Worm (Caenorhabditis elegans) whole organism, L1 larva: Measurements from ENCODE around the gene F48F5.8.
A peak's percentile ranks its signal among the peaks of the same experiment; 100 is the strongest.

Experiments used
- C04F5.9 ChIP-seq: sonication (generic microtip); optimal IDR thresholded peaks from 2 replicates; lab custom pipeline; 2016; ENCODE audit warnings: missing genetic modification characterization, missing compliant biosample characterization
- C16A3.4 ChIP-seq: fragments of 150-350 bp; optimal IDR thresholded peaks from 2 replicates; lab custom pipeline; 2014; ENCODE audit warnings: missing biosample characterization, missing genetic modification characterization
- C34B4.2 ChIP-seq: sonication (generic microtip); optimal IDR thresholded peaks from 2 replicates; lab custom pipeline; 2017; ENCODE audit warnings: mild to moderate bottlenecking, missing genetic modification characterization, missing compliant biosample characterization
- F16B12.6 ChIP-seq: fragments of 150-350 bp; optimal IDR thresholded peaks from 2 replicates; lab custom pipeline; 2014; ENCODE audit warnings: missing biosample characterization, missing genetic modification characterization
- aha-1 ChIP-seq: fragments of 150-350 bp; optimal IDR thresholded peaks from 2 replicates; lab custom pipeline; 2014; ENCODE audit warnings: missing biosample characterization, missing genetic modification characterization
- ama-1 ChIP-seq: fragments of 150-350 bp; optimal IDR thresholded peaks from 2 replicates; lab custom pipeline; 2014
- ceh-8 ChIP-seq: fragments of 200-800 bp; sonication (Bioruptor generic); optimal IDR thresholded peaks from 2 replicates; lab custom pipeline; 2018; ENCODE audit warnings: mild to moderate bottlenecking, missing genetic modification characterization, moderate library complexity, missing compliant biosample characterization
- ceh-82 ChIP-seq, 3 experiments: fragments of 150-350 bp in 1 of 3; sonication (generic microtip) in 2 of 3; optimal IDR thresholded peaks; 2 replicates each; lab custom pipeline; 2014 to 2017; ENCODE audit warnings: missing biosample characterization in 3 of 3, missing genetic modification characterization in 3 of 3
- ceh-88 ChIP-seq: fragments of 200-800 bp; sonication (Bioruptor generic); IDR thresholded peaks from 2 replicates; pipeline ENCODE4 v1.3.6; 2022; ENCODE audit warnings: missing genetic modification characterization, missing compliant biosample characterization
- ceh-90 ChIP-seq: sonication (generic microtip); optimal IDR thresholded peaks from 2 replicates; lab custom pipeline; 2016; ENCODE audit warnings: missing genetic modification characterization, missing compliant biosample characterization
- dpl-1 ChIP-seq, 3 experiments: fragments of 150-350 bp in 2 of 3; sonication (generic microtip) in 1 of 3; optimal IDR thresholded peaks; 2 replicates each; lab custom pipeline; 2014 to 2017; ENCODE audit warnings: missing biosample characterization in 3 of 3, missing genetic modification characterization in 3 of 3, missing genetic modification reagents in 3 of 3
- efl-1 ChIP-seq, 4 experiments: fragments of 150-350 bp; optimal IDR thresholded peaks in 3 of 4; peaks in 1 of 4; 1 replicate in 1 of 4; 2 replicates in 3 of 4; lab custom pipeline; 2014; ENCODE audit warnings: missing biosample characterization in 2 of 4, missing genetic modification characterization in 2 of 4, missing genetic modification reagents in 2 of 4
- efl-3 ChIP-seq: fragments of 200-800 bp; sonication (Bioruptor generic); optimal IDR thresholded peaks from 2 replicates; lab custom pipeline; 2018; ENCODE audit warnings: mild to moderate bottlenecking, missing genetic modification characterization, missing compliant biosample characterization
- egl-13 ChIP-seq: sonication (generic microtip); optimal IDR thresholded peaks from 2 replicates; lab custom pipeline; 2016; ENCODE audit warnings: missing genotype, missing genetic modification reagents, missing genetic modification characterization, missing compliant biosample characterization
- egl-27 ChIP-seq, 2 experiments: fragments of 150-350 bp in 1 of 2; sonication (generic microtip); optimal IDR thresholded peaks; 3 replicates each; lab custom pipeline; 2017 to 2018; ENCODE audit warnings: missing biosample characterization in 2 of 2, missing genetic modification characterization in 2 of 2, missing genetic modification reagents in 2 of 2
- elt-2 ChIP-seq: sonication (generic microtip); optimal IDR thresholded peaks from 2 replicates; lab custom pipeline; 2016; ENCODE audit warnings: missing genetic modification characterization, mild to moderate bottlenecking, inconsistent platforms, missing compliant biosample characterization, missing genetic modification reagents
- ets-5 ChIP-seq: fragments of 200-800 bp; sonication (Bioruptor generic); IDR thresholded peaks from 2 replicates; pipeline ENCODE4 v1.3.6; 2022; ENCODE audit warnings: missing genetic modification characterization, missing compliant biosample characterization
- fkh-4 ChIP-seq: sonication (generic microtip); optimal IDR thresholded peaks from 2 replicates; lab custom pipeline; 2016; ENCODE audit warnings: missing compliant biosample characterization, missing genetic modification characterization, borderline replicate concordance
- fkh-8 ChIP-seq: sonication (generic microtip); optimal IDR thresholded peaks from 2 replicates; lab custom pipeline; 2016; ENCODE audit warnings: mild to moderate bottlenecking, missing genetic modification characterization, missing compliant biosample characterization
- fos-1 ChIP-seq: fragments of 150-350 bp; optimal IDR thresholded peaks from 2 replicates; lab custom pipeline; 2014; ENCODE audit warnings: missing biosample characterization, missing genetic modification characterization
- grh-1 ChIP-seq: fragments of 200-800 bp; sonication (Bioruptor generic); IDR thresholded peaks from 2 replicates; pipeline ENCODE4 v1.3.6; 2022; ENCODE audit warnings: missing genetic modification reagents, missing genetic modification characterization, missing compliant biosample characterization
- hlh-17 ChIP-seq: fragments of 200-800 bp; sonication (Bioruptor generic); optimal IDR thresholded peaks from 2 replicates; lab custom pipeline; 2018; ENCODE audit warnings: missing genetic modification characterization, mild to moderate bottlenecking, missing compliant biosample characterization, moderate library complexity, borderline replicate concordance
- hlh-4 ChIP-seq: sonication (generic microtip); optimal IDR thresholded peaks from 2 replicates; lab custom pipeline; 2016; ENCODE audit warnings: mild to moderate bottlenecking, missing genetic modification characterization, missing compliant biosample characterization
- irx-1 ChIP-seq: sonication (generic microtip); optimal IDR thresholded peaks from 2 replicates; lab custom pipeline; 2016; ENCODE audit warnings: missing genetic modification characterization, missing compliant biosample characterization
- jun-1 ChIP-seq: fragments of 150-350 bp; optimal IDR thresholded peaks from 2 replicates; lab custom pipeline; 2014; ENCODE audit warnings: missing biosample characterization, missing genetic modification reagents, missing genetic modification characterization
- lin-14 ChIP-seq: fragments of 200-800 bp; sonication (Bioruptor generic); optimal IDR thresholded peaks from 2 replicates; lab custom pipeline; 2018; ENCODE audit warnings: mild to moderate bottlenecking, missing genetic modification characterization, moderate library complexity, missing compliant biosample characterization
- lin-15B ChIP-seq: fragments of 150-350 bp; sonication (generic microtip); optimal IDR thresholded peaks from 3 replicates; lab custom pipeline; 2014; ENCODE audit warnings: missing biosample characterization, missing genetic modification characterization
- lin-39 ChIP-seq: fragments of 150-350 bp; optimal IDR thresholded peaks from 2 replicates; lab custom pipeline; 2014; ENCODE audit warnings: missing biosample characterization, missing genetic modification reagents, missing genetic modification characterization
- mef-2 ChIP-seq: fragments of 150-350 bp; optimal IDR thresholded peaks from 2 replicates; lab custom pipeline; 2014; ENCODE audit warnings: missing biosample characterization, missing genetic modification characterization
- mep-1 ChIP-seq: fragments of 150-350 bp; optimal IDR thresholded peaks from 2 replicates; lab custom pipeline; 2014; ENCODE audit warnings: missing biosample characterization, missing genetic modification characterization
- nhr-19 ChIP-seq: fragments of 200-800 bp; sonication (Bioruptor generic); conservative IDR thresholded peaks from 2 replicates; pipeline ENCODE4 v1.3.6; 2022; ENCODE audit warnings: missing genetic modification characterization, missing compliant biosample characterization
- nhr-20 ChIP-seq: sonication (generic microtip); optimal IDR thresholded peaks from 2 replicates; lab custom pipeline; 2016; ENCODE audit warnings: mild to moderate bottlenecking, missing genetic modification characterization, missing compliant biosample characterization
- nhr-237 ChIP-seq: fragments of 150-350 bp; optimal IDR thresholded peaks from 2 replicates; lab custom pipeline; 2014; ENCODE audit warnings: missing biosample characterization, missing genetic modification characterization
- nhr-28 ChIP-seq: fragments of 150-350 bp; optimal IDR thresholded peaks from 2 replicates; lab custom pipeline; 2014; ENCODE audit warnings: missing biosample characterization, missing genetic modification characterization
- nhr-85 ChIP-seq: sonication (generic microtip); peaks from one replicate; lab custom pipeline; 2016; ENCODE audit warnings: missing genetic modification characterization, inconsistent platforms, missing compliant biosample characterization
- nhr-90 ChIP-seq: sonication (generic microtip); optimal IDR thresholded peaks from 2 replicates; lab custom pipeline; 2016; ENCODE audit warnings: mild to moderate bottlenecking, missing genetic modification characterization, missing compliant biosample characterization; ENCODE audit not compliant: poor library complexity
- pag-3 ChIP-seq: sonication (generic microtip); optimal IDR thresholded peaks from 2 replicates; lab custom pipeline; 2017; ENCODE audit warnings: missing genetic modification characterization, mild to moderate bottlenecking, missing compliant biosample characterization, antibody characterized with exemption, borderline replicate concordance; ENCODE audit not compliant: insufficient read depth
- pqm-1 ChIP-seq: sonication (generic microtip); optimal IDR thresholded peaks from 3 replicates; lab custom pipeline; 2017; ENCODE audit warnings: missing biosample characterization, missing genetic modification characterization
- skn-1 ChIP-seq: fragments of 150-350 bp; optimal IDR thresholded peaks from 2 replicates; lab custom pipeline; 2014; ENCODE audit warnings: missing biosample characterization, missing genetic modification characterization
- snpc-4 ChIP-seq: fragments of 150-350 bp; optimal IDR thresholded peaks from 2 replicates; lab custom pipeline; 2014; ENCODE audit warnings: missing biosample characterization, missing genetic modification characterization
- snu-23 ChIP-seq: sonication (generic microtip); optimal IDR thresholded peaks from 2 replicates; lab custom pipeline; 2016; ENCODE audit warnings: missing genetic modification characterization, missing compliant biosample characterization
- sptf-1 ChIP-seq: fragments of 150-350 bp; optimal IDR thresholded peaks from 2 replicates; lab custom pipeline; 2014; ENCODE audit warnings: missing biosample characterization, missing genetic modification characterization
- sup-37 ChIP-seq: fragments of 200-800 bp; sonication (Bioruptor generic); optimal IDR thresholded peaks from 2 replicates; lab custom pipeline; 2018; ENCODE audit warnings: mild to moderate bottlenecking, missing genetic modification characterization, missing compliant biosample characterization
- swsn-7 ChIP-seq: sonication (generic microtip); optimal IDR thresholded peaks from 2 replicates; lab custom pipeline; 2016; ENCODE audit warnings: missing genetic modification characterization, missing compliant biosample characterization
- tbx-2 ChIP-seq: sonication (generic microtip); optimal IDR thresholded peaks from 2 replicates; lab custom pipeline; 2016; ENCODE audit warnings: missing genetic modification characterization, missing compliant biosample characterization
- tlp-1 ChIP-seq: fragments of 150-350 bp; optimal IDR thresholded peaks from 2 replicates; lab custom pipeline; 2014; ENCODE audit warnings: missing biosample characterization, missing genetic modification characterization
- unc-130 ChIP-seq: fragments of 150-350 bp; optimal IDR thresholded peaks from 2 replicates; lab custom pipeline; 2017; ENCODE audit warnings: missing biosample characterization, missing genetic modification characterization, inconsistent platforms
- unc-62 ChIP-seq: fragments of 150-350 bp; optimal IDR thresholded peaks from 2 replicates; lab custom pipeline; 2014; ENCODE audit warnings: missing biosample characterization, missing genetic modification reagents, missing genetic modification characterization
- unc-98 ChIP-seq: fragments of 200-800 bp; sonication (Bioruptor generic); IDR thresholded peaks from 2 replicates; pipeline ENCODE4 v1.3.6; 2022; ENCODE audit warnings: missing genetic modification characterization, missing compliant biosample characterization
- vab-15 ChIP-seq: sonication (generic microtip); optimal IDR thresholded peaks from 2 replicates; lab custom pipeline; 2017; ENCODE audit warnings: missing genotype, mild to moderate bottlenecking, missing genetic modification characterization, missing compliant biosample characterization
- zag-1 ChIP-seq: fragments of 150-350 bp; optimal IDR thresholded peaks from 2 replicates; lab custom pipeline; 2014; ENCODE audit warnings: missing biosample characterization, missing genetic modification characterization
- zip-4 ChIP-seq: fragments of 200-800 bp; sonication (Bioruptor generic); optimal IDR thresholded peaks from 2 replicates; lab custom pipeline; 2018; ENCODE audit warnings: mild to moderate bottlenecking, missing genetic modification characterization, moderate library complexity, missing compliant biosample characterization

Gene F48F5.8

DNA sequence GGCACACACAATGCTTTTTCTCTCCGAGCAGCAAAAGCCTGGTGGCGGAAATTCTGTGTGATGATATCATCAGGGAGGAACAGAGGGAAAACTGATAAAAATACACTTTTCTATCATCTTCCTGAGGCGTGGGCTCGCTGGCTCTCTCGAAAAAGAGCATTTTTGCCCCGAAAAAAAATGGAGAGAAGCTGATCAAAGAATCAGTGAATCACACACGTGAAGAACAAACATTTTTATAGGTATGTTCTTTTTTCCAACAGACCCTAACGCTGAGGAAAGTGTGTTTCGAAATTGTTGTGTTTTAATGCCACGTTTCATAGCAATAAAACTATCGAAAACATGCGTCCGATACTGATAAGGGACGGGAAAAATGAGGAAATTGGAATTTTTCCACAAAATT, 8.4 kb upstream of the F48F5.8 start (continued):
- no peak for TF ChIP-seq lin-15B
- no peak for TF ChIP-seq ceh-82 (tag; optimal IDR thresholded peaks at IDR 0.05; lab: Kevin White, UChicago)
- TF ChIP-seq F16B12.6 (tag; lab: Kevin White, UChicago) = no peak
- TF ChIP-seq C16A3.4 (tag; lab: Kevin White, UChicago) = no peak
- TF ChIP-seq efl-1 (optimal IDR thresholded peaks at IDR 0.05; lab: Kevin White, UChicago) = no peak
- TF ChIP-seq efl-1 (GFP tag; optimal IDR thresholded peaks at IDR 0.05 in 1 of 2; lab: Kevin White, UChicago) = peak in 1 of 2 experiments; percentile 69

ce11 chrV:20417809-20418208, 7.3 kb upstream of the F48F5.8 start:
- TF ChIP-seq grh-1 (GFP tag; lab: Robert Waterston, UW) (no peak), C04F5.9 (tag; lab: Kevin White, UChicago) (no peak), nhr-20 (no peak), nhr-19 (GFP tag; lab: Robert Waterston, UW) (0 out of 2 replicates have a peak, but pooled peaks have one; percentile 12), efl-3 (GFP tag; lab: Kevin White, UChicago) (no peak), tlp-1 (tag; lab: Kevin White, UChicago) (no peak), mep-1 (tag; lab: Kevin White, UChicago) (peak; percentile 26), tbx-2 (tag; lab: Kevin White, UChicago) (no peak), aha-1 (tag; lab: Kevin White, UChicago) (no peak), elt-2 (tag; lab: Kevin White, UChicago) (no peak), lin-39 (tag; lab: Kevin White, UChicago) (no peak), snu-23 (GFP tag; lab: Kevin White, UChicago) (peak; percentile 16), skn-1 (tag; lab: Kevin White, UChicago) (peak; percentile 19), egl-13 (tag; lab: Kevin White, UChicago) (no peak), ets-5 (GFP tag; lab: Robert Waterston, UW) (no peak), hlh-4 (no peak), hlh-17 (GFP tag; lab: Kevin White, UChicago) (no peak), irx-1 (tag; lab: Kevin White, UChicago) (peak; percentile 26), zag-1 (tag; lab: Kevin White, UChicago) (no peak), ceh-90 (tag; lab: Kevin White, UChicago) (no peak), vab-15 (tag; lab: Kevin White, UChicago) (no peak), pag-3 (tag; lab: Kevin White, UChicago) (no peak), fos-1 (tag; lab: Kevin White, UChicago) (peak; percentile 5), zip-4 (GFP tag; lab: Kevin White, UChicago) (no peak), pqm-1 (tag; lab: Kevin White, UChicago) (no peak), swsn-7 (peak; percentile 21), unc-98 (GFP tag; lab: Robert Waterston, UW) (no peak), C34B4.2 (tag; lab: Kevin White, UChicago) (no peak), fkh-8 (tag; lab: Kevin White, UChicago) (peak; percentile 66), nhr-85 (tag; lab: Kevin White, UChicago) (no peak), unc-130 (tag; lab: Kevin White, UChicago) (no peak), jun-1 (tag; lab: Kevin White, UChicago) (no peak), unc-62 (GFP tag; lab: Kevin White, UChicago) (no peak), dpl-1 (GFP tag; optimal IDR thresholded peaks at IDR 0.05; lab: Kevin White, UChicago) (peak in 1 of 3 experiments; percentile 9), ama-1 (lab: Kevin White, UChicago) (no peak), nhr-90 (tag; lab: Kevin White, UChicago) (no peak), ceh-88 (GFP tag; lab: Robert Waterston, UW) (no peak), egl-27 (tag; optimal IDR thresholded peaks at IDR 0.05; lab: Kevin White, UChicago) (no peak), sptf-1 (no peak), nhr-237 (tag; lab: Kevin White, UChicago) (no peak), sup-37 (no peak), snpc-4 (no peak), fkh-4 (no peak), ceh-8 (GFP tag; lab: Kevin White, UChicago) (no peak), lin-14 (peak; percentile 83), nhr-28 (tag; lab: Kevin White, UChicago) (no peak), mef-2 (tag; lab: Kevin White, UChicago) (no peak)
